Worm (Caenorhabditis elegans) whole organism, L4 larva: ENCODE measurements around the gene nhr-46.
A peak's percentile ranks its signal among the peaks of the same experiment; 100 is the strongest.

Experiments used
- D1046.2 ChIP-seq: fragments of 200-800 bp; sonication (Bioruptor generic); IDR thresholded peaks from 2 replicates; pipeline ENCODE4 v1.3.6; 2022; ENCODE audit warnings: missing genetic modification characterization, missing compliant biosample characterization
- F10B5.3 ChIP-seq: sonication (generic microtip); optimal IDR thresholded peaks from 2 replicates; lab custom pipeline; 2016; ENCODE audit warnings: mild to moderate bottlenecking, missing genetic modification characterization, missing compliant biosample characterization
- F49E8.2 ChIP-seq: sonication (generic microtip); optimal IDR thresholded peaks from 2 replicates; lab custom pipeline; 2016; ENCODE audit warnings: missing compliant biosample characterization, mild to moderate bottlenecking, missing genetic modification characterization, borderline replicate concordance
- R02D3.7 ChIP-seq: fragments of 150-350 bp; sonication (generic microtip); optimal IDR thresholded peaks from 3 replicates; lab custom pipeline; 2014; ENCODE audit warnings: missing biosample characterization, missing genetic modification characterization
- T20F7.1 ChIP-seq: fragments of 200-800 bp; sonication (Bioruptor generic); optimal IDR thresholded peaks from 2 replicates; lab custom pipeline; 2018; ENCODE audit warnings: mild to moderate bottlenecking, missing genetic modification characterization, missing compliant biosample characterization
- Y105C5A.15 ChIP-seq: fragments of 200-800 bp; sonication (Bioruptor generic); IDR thresholded peaks from 2 replicates; pipeline ENCODE4 v1.3.6; 2022; ENCODE audit warnings: missing genetic modification characterization, missing compliant biosample characterization
- Y48G9A.11 ChIP-seq: fragments of 200-800 bp; sonication (Bioruptor generic); IDR thresholded peaks from 2 replicates; pipeline ENCODE4 v1.3.6; 2022; ENCODE audit warnings: missing genetic modification reagents, missing genetic modification characterization, missing compliant biosample characterization
- ZK546.5 ChIP-seq, 2 experiments: sonication (generic microtip); optimal IDR thresholded peaks; 2 replicates each; lab custom pipeline; 2017; ENCODE audit warnings: missing biosample characterization in 2 of 2, missing genetic modification characterization in 2 of 2
- aha-1 ChIP-seq: fragments of 150-350 bp; peaks from one replicate; lab custom pipeline; 2014; ENCODE audit warnings: missing biosample characterization, missing genetic modification characterization
- aly-2 ChIP-seq: sonication (generic microtip); optimal IDR thresholded peaks from 2 replicates; lab custom pipeline; 2018; ENCODE audit warnings: missing biosample characterization, missing genetic modification characterization
- arid-1 ChIP-seq: fragments of 200-800 bp; sonication (Bioruptor generic); conservative IDR thresholded peaks from 2 replicates; pipeline ENCODE4 v1.3.6; 2022; ENCODE audit warnings: missing genetic modification reagents, missing genetic modification characterization, missing compliant biosample characterization
- ceh-44 ChIP-seq: fragments of 200-800 bp; sonication (Bioruptor generic); IDR thresholded peaks from 2 replicates; pipeline ENCODE4 v1.3.6; 2022; ENCODE audit warnings: missing genetic modification reagents, missing genetic modification characterization, missing compliant biosample characterization
- ceh-62 ChIP-seq: sonication (generic microtip); optimal IDR thresholded peaks from 2 replicates; lab custom pipeline; 2017; ENCODE audit warnings: missing biosample characterization, missing genetic modification characterization
- dmd-8 ChIP-seq: fragments of 200-800 bp; sonication (Bioruptor generic); IDR thresholded peaks from 2 replicates; pipeline ENCODE4 v1.3.6; 2022; ENCODE audit warnings: missing genetic modification characterization, missing compliant biosample characterization
- dmd-9 ChIP-seq: fragments of 200-800 bp; sonication (Bioruptor generic); IDR thresholded peaks from 2 replicates; pipeline ENCODE4 v1.3.6; 2022; ENCODE audit warnings: missing genetic modification reagents, missing genetic modification characterization, missing compliant biosample characterization
- dpl-1 ChIP-seq: fragments of 150-350 bp; optimal IDR thresholded peaks from 2 replicates; lab custom pipeline; 2014; ENCODE audit warnings: missing biosample characterization, missing genetic modification reagents, missing genetic modification characterization
- dve-1 ChIP-seq: sonication (generic microtip); optimal IDR thresholded peaks from 2 replicates; lab custom pipeline; 2017; ENCODE audit warnings: antibody characterized with exemption, mild to moderate bottlenecking, missing genetic modification characterization, missing compliant biosample characterization; ENCODE audit not compliant: insufficient read depth
- egl-27 ChIP-seq: sonication (generic microtip); optimal IDR thresholded peaks from 3 replicates; lab custom pipeline; 2017; ENCODE audit warnings: missing biosample characterization, missing genetic modification reagents, missing genetic modification characterization
- egl-43 ChIP-seq: fragments of 200-800 bp; sonication (Bioruptor generic); IDR thresholded peaks from 2 replicates; pipeline ENCODE4 v1.3.6; 2022; ENCODE audit warnings: missing genetic modification reagents, missing genetic modification characterization, missing compliant biosample characterization
- gei-8 ChIP-seq: fragments of 200-800 bp; sonication (Bioruptor generic); optimal IDR thresholded peaks from 2 replicates; lab custom pipeline; 2018; ENCODE audit warnings: mild to moderate bottlenecking, missing genetic modification characterization, missing compliant biosample characterization
- hif-1 ChIP-seq, 2 experiments: sonication (generic microtip); optimal IDR thresholded peaks; 2 replicates each; lab custom pipeline; 2016 to 2017; ENCODE audit warnings: missing compliant biosample characterization in 2 of 2, missing genetic modification characterization in 2 of 2, missing genetic modification reagents in 2 of 2, missing genotype in 2 of 2, mild to moderate bottlenecking in 1 of 2
- hlh-11 ChIP-seq: fragments of 200-800 bp; sonication (Bioruptor generic); optimal IDR thresholded peaks from 2 replicates; lab custom pipeline; 2018; ENCODE audit warnings: mild to moderate bottlenecking, missing genetic modification characterization, missing compliant biosample characterization
- hmg-1.1 ChIP-seq: fragments of 200-800 bp; sonication (Bioruptor generic); IDR thresholded peaks from 2 replicates; pipeline ENCODE4 v1.3.6; 2022; ENCODE audit warnings: missing genetic modification reagents, missing genetic modification characterization, missing compliant biosample characterization
- jun-1 ChIP-seq: fragments of 150-350 bp; optimal IDR thresholded peaks from 2 replicates; lab custom pipeline; 2014; ENCODE audit warnings: missing biosample characterization, missing genetic modification reagents, missing genetic modification characterization
- lim-7 ChIP-seq: fragments of 200-800 bp; sonication (Bioruptor generic); IDR thresholded peaks from 2 replicates; pipeline ENCODE4 v1.3.6; 2022; ENCODE audit warnings: missing genetic modification characterization, missing compliant biosample characterization
- lin-1 ChIP-seq: fragments of 200-800 bp; sonication (Bioruptor generic); IDR thresholded peaks from 2 replicates; pipeline ENCODE4 v1.3.6; 2022; ENCODE audit warnings: missing genetic modification reagents, missing genetic modification characterization, missing compliant biosample characterization
- lir-3 ChIP-seq: sonication (generic microtip); optimal IDR thresholded peaks from 2 replicates; lab custom pipeline; 2016; ENCODE audit warnings: mild to moderate bottlenecking, missing genetic modification characterization, missing compliant biosample characterization
- lsy-2 ChIP-seq, 2 experiments: fragments of 150-350 bp in 1 of 2; sonication (generic microtip) in 1 of 2; optimal IDR thresholded peaks; 2 replicates each; lab custom pipeline; 2014 to 2017; ENCODE audit warnings: missing biosample characterization in 2 of 2, missing genetic modification characterization in 2 of 2
- madf-9 ChIP-seq: fragments of 200-800 bp; sonication (Bioruptor generic); conservative IDR thresholded peaks from 2 replicates; pipeline ENCODE4 v1.3.6; 2022; ENCODE audit warnings: missing genetic modification reagents, missing genetic modification characterization, missing compliant biosample characterization
- mdl-1 ChIP-seq, 2 experiments: fragments of 150-350 bp in 1 of 2; sonication (generic microtip) in 1 of 2; optimal IDR thresholded peaks; 2 replicates each; lab custom pipeline; 2014 to 2017; ENCODE audit warnings: missing biosample characterization in 2 of 2, missing genetic modification characterization in 2 of 2
- mep-1 ChIP-seq: fragments of 150-350 bp; sonication (generic microtip); optimal IDR thresholded peaks from 3 replicates; lab custom pipeline; 2014; ENCODE audit warnings: missing biosample characterization, missing genetic modification characterization
- mes-2 ChIP-seq: sonication (generic microtip); optimal IDR thresholded peaks from 2 replicates; lab custom pipeline; 2016; ENCODE audit warnings: missing genotype, mild to moderate bottlenecking, missing genetic modification characterization, missing compliant biosample characterization; ENCODE audit not compliant: poor library complexity, severe bottlenecking
- mxl-2 ChIP-seq: fragments of 200-800 bp; sonication (Bioruptor generic); conservative IDR thresholded peaks from 2 replicates; pipeline ENCODE4 v1.3.6; 2022; ENCODE audit warnings: missing genetic modification reagents, missing genetic modification characterization, missing compliant biosample characterization
- mxl-3 ChIP-seq: fragments of 200-800 bp; sonication (Bioruptor generic); optimal IDR thresholded peaks from 2 replicates; lab custom pipeline; 2018; ENCODE audit warnings: mild to moderate bottlenecking, missing genetic modification characterization, missing compliant biosample characterization
- nhr-11 ChIP-seq: fragments of 150-350 bp; optimal IDR thresholded peaks from 2 replicates; lab custom pipeline; 2014; ENCODE audit warnings: missing biosample characterization, missing genetic modification characterization
- nhr-25 ChIP-seq: sonication (generic microtip); optimal IDR thresholded peaks from 2 replicates; lab custom pipeline; 2017; ENCODE audit warnings: missing genetic modification characterization, mild to moderate bottlenecking, missing compliant biosample characterization, antibody characterized with exemption, moderate library complexity, borderline replicate concordance; ENCODE audit not compliant: insufficient read depth
- nhr-28 ChIP-seq: fragments of 150-350 bp; optimal IDR thresholded peaks from 2 replicates; lab custom pipeline; 2014; ENCODE audit warnings: missing biosample characterization, missing genetic modification characterization
- nhr-48 ChIP-seq: sonication (generic microtip); optimal IDR thresholded peaks from 2 replicates; lab custom pipeline; 2016; ENCODE audit warnings: mild to moderate bottlenecking, missing genetic modification characterization, missing compliant biosample characterization
- nhr-6 ChIP-seq: fragments of 150-350 bp; optimal IDR thresholded peaks from 2 replicates; lab custom pipeline; 2014; ENCODE audit warnings: missing biosample characterization, missing genetic modification characterization
- php-3 ChIP-seq: fragments of 200-800 bp; sonication (Bioruptor generic); IDR thresholded peaks from 2 replicates; pipeline ENCODE4 v1.3.6; 2022; ENCODE audit warnings: missing genetic modification reagents, missing genetic modification characterization, missing compliant biosample characterization
- rbr-2 ChIP-seq: sonication (generic microtip); optimal IDR thresholded peaks from 2 replicates; lab custom pipeline; 2016; ENCODE audit warnings: missing genotype, missing genetic modification characterization, missing compliant biosample characterization
- set-16 ChIP-seq: fragments of 200-800 bp; sonication (Bioruptor generic); IDR thresholded peaks from 2 replicates; pipeline ENCODE4 v1.3.6; 2022; ENCODE audit warnings: missing genetic modification reagents, missing genetic modification characterization, missing compliant biosample characterization
- snpc-1.2 ChIP-seq: fragments of 200-800 bp; sonication (Bioruptor generic); IDR thresholded peaks from 2 replicates; pipeline ENCODE4 v1.3.6; 2022; ENCODE audit warnings: missing genetic modification reagents, missing genetic modification characterization, missing compliant biosample characterization
- snpc-4 ChIP-seq: fragments of 150-350 bp; optimal IDR thresholded peaks from 2 replicates; lab custom pipeline; 2014; ENCODE audit warnings: missing biosample characterization, missing genetic modification characterization
- tag-97 ChIP-seq: fragments of 200-800 bp; sonication (Bioruptor generic); IDR thresholded peaks from 2 replicates; pipeline ENCODE4 v1.3.6; 2022; ENCODE audit warnings: missing genetic modification characterization, missing compliant biosample characterization
- unc-62 ChIP-seq, 3 experiments: fragments of 150-350 bp in 1 of 3; sonication (generic microtip); optimal IDR thresholded peaks in 2 of 3; peaks in 1 of 3; 1 replicate in 1 of 3; 2 replicates in 2 of 3; lab custom pipeline; 2014 to 2017; ENCODE audit warnings: missing biosample characterization in 3 of 3, missing genetic modification characterization in 3 of 3, missing genetic modification reagents in 3 of 3, missing genotype in 1 of 3
- zag-1 ChIP-seq: fragments of 150-350 bp; optimal IDR thresholded peaks from 2 replicates; lab custom pipeline; 2014; ENCODE audit warnings: missing biosample characterization, missing genetic modification characterization
- zfp-2 ChIP-seq: sonication (generic microtip); optimal IDR thresholded peaks from 2 replicates; lab custom pipeline; 2016; ENCODE audit warnings: mild to moderate bottlenecking, missing genetic modification characterization, missing compliant biosample characterization
- zfp-3 ChIP-seq: fragments of 200-800 bp; sonication (Bioruptor generic); conservative IDR thresholded peaks from 2 replicates; pipeline ENCODE4 v1.3.6; 2022; ENCODE audit warnings: missing genetic modification reagents, missing genetic modification characterization, missing compliant biosample characterization
- zip-11 ChIP-seq: fragments of 200-800 bp; sonication (Bioruptor generic); IDR thresholded peaks from 2 replicates; pipeline ENCODE4 v1.3.6; 2022; ENCODE audit warnings: missing genetic modification characterization, missing compliant biosample characterization
- ztf-11 ChIP-seq: fragments of 150-350 bp; optimal IDR thresholded peaks from 2 replicates; lab custom pipeline; 2014; ENCODE audit warnings: missing biosample characterization, missing genetic modification characterization
- ztf-7 ChIP-seq: fragments of 150-350 bp; optimal IDR thresholded peaks from 2 replicates; lab custom pipeline; 2014; ENCODE audit warnings: missing biosample characterization, missing genetic modification characterization

Gene nhr-46

DNA sequence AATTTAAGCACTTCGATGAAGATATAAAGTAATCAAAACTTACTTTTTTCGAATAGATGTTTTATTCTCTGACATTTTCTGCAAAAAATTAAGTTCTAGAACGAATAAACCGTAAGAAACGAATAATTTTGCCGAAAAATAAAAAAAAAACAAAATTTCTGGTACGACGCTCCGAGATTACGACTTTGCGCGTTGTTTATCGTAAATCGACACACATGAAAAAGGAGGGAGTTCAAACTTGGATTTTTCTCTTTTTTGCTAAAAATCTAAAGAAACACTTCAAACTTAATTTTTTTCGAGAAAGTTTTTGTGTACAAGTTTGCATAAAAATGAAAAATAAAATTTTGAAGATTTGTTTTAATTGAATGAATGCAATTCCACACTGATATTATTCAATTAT is 26.1 kb downstream of the nhr-46 start, which contains the start of gene H35B03.2:
H35B03.2 (minus strand) TSS at position 78 of the 400 bp plus-strand sequence.
- no peak for TF ChIP-seq hlh-11 (tag; lab: Kevin White, UChicago)
- TF ChIP-seq mdl-1 (tag; optimal IDR thresholded peaks at IDR 0.05; lab: Kevin White, UChicago), result no peak
- no peak for TF ChIP-seq madf-9 (GFP tag; lab: Robert Waterston, UW)
- no peak for TF ChIP-seq ceh-44 (GFP tag; lab: Robert Waterston, UW)
- TF ChIP-seq lir-3 (tag; lab: Kevin White, UChicago), result no peak
- TF ChIP-seq aly-2 (tag; lab: Kevin White, UChicago), result no peak
- TF ChIP-seq hmg-1.1, result no peak
- TF ChIP-seq set-16, result no peak
- TF ChIP-seq gei-8 (GFP tag; lab: Kevin White, UChicago), result no peak
- no peak for TF ChIP-seq ztf-7 (tag; lab: Kevin White, UChicago)
- peak; percentile 92 for TF ChIP-seq R02D3.7 (tag; lab: Kevin White, UChicago)
- TF ChIP-seq egl-27 (tag; lab: Kevin White, UChicago), result no peak
- no peak for TF ChIP-seq D1046.2 (GFP tag; lab: Robert Waterston, UW)
- no peak for TF ChIP-seq mep-1 (tag; lab: Kevin White, UChicago)
- no peak for TF ChIP-seq ceh-62
- no peak for TF ChIP-seq zfp-3 (GFP tag; lab: Robert Waterston, UW)
- peak in 1 of 2 experiments; percentile 6 for TF ChIP-seq hif-1 (tag; optimal IDR thresholded peaks at IDR 0.05; lab: Kevin White, UChicago)
- TF ChIP-seq lin-1 (GFP tag; lab: Robert Waterston, UW), result no peak
- TF ChIP-seq nhr-25 (tag; lab: Kevin White, UChicago), result no peak
- TF ChIP-seq Y48G9A.11 (GFP tag; lab: Robert Waterston, UW), result peak; percentile 99
- no peak for TF ChIP-seq zag-1 (tag; lab: Kevin White, UChicago)
- no peak for TF ChIP-seq nhr-11 (tag; lab: Kevin White, UChicago)
- TF ChIP-seq snpc-1.2 (GFP tag; lab: Robert Waterston, UW), result peak; percentile 79
- TF ChIP-seq dve-1 (tag; lab: Kevin White, UChicago), result peak; percentile 31
- no peak for TF ChIP-seq jun-1 (tag; lab: Kevin White, UChicago)
- no peak for TF ChIP-seq zfp-2 (tag; lab: Kevin White, UChicago)
- TF ChIP-seq mxl-3 (GFP tag; lab: Kevin White, UChicago), result no peak
- no peak for TF ChIP-seq F10B5.3 (tag; lab: Kevin White, UChicago)
- peak; percentile 27 for TF ChIP-seq rbr-2 (tag; lab: Kevin White, UChicago)
- peak; percentile 89 for TF ChIP-seq aha-1
- TF ChIP-seq ztf-11, result no peak
- no peak for TF ChIP-seq php-3 (GFP tag; lab: Robert Waterston, UW)
- peak in 1 of 2 experiments; percentile 29 for TF ChIP-seq lsy-2 (tag; optimal IDR thresholded peaks at IDR 0.05; lab: Kevin White, UChicago)
- TF ChIP-seq mes-2 (tag; lab: Kevin White, UChicago), result no peak
- no peak for TF ChIP-seq ZK546.5 (tag; optimal IDR thresholded peaks at IDR 0.05; lab: Kevin White, UChicago)
- no peak for TF ChIP-seq dmd-8 (GFP tag; lab: Robert Waterston, UW)
- TF ChIP-seq F49E8.2 (tag; lab: Kevin White, UChicago), result no peak
- TF ChIP-seq dmd-9 (GFP tag; lab: Robert Waterston, UW), result no peak
- peak; percentile 26 for TF ChIP-seq nhr-6 (tag; lab: Kevin White, UChicago)
- TF ChIP-seq tag-97 (GFP tag; lab: Robert Waterston, UW), result no peak
- TF ChIP-seq mxl-2, result no peak
- TF ChIP-seq zip-11 (GFP tag; lab: Robert Waterston, UW), result no peak
- TF ChIP-seq egl-43 (GFP tag; lab: Robert Waterston, UW), result no peak
- no peak for TF ChIP-seq unc-62 (GFP tag; optimal IDR thresholded peaks at IDR 0.05 in 1 of 2; lab: Kevin White, UChicago)
- no peak for TF ChIP-seq unc-62 (tag; optimal IDR thresholded peaks at IDR 0.05; lab: Kevin White, UChicago)
- peak; percentile 99 for TF ChIP-seq T20F7.1 (GFP tag; lab: Kevin White, UChicago)
- TF ChIP-seq arid-1 (GFP tag; lab: Robert Waterston, UW), result no peak
- TF ChIP-seq dpl-1 (GFP tag; lab: Kevin White, UChicago), result peak; percentile 97
- no peak for TF ChIP-seq nhr-28
- no peak for TF ChIP-seq snpc-4 (tag; lab: Kevin White, UChicago)
- TF ChIP-seq Y105C5A.15 (GFP tag; lab: Robert Waterston, UW), result no peak
- TF ChIP-seq lim-7 (GFP tag; lab: Robert Waterston, UW), result no peak
- no peak for TF ChIP-seq nhr-48 (tag; lab: Kevin White, UChicago)
